Worm (Caenorhabditis elegans) whole organism, L2 larva: Measurements from ENCODE around the gene C26E6.1.

ENCODE experiments used
- ama-1 ChIP-seq: fragments of 150-350 bp; optimal IDR thresholded peaks from 2 replicates; lab custom pipeline; 2018; ENCODE audit warnings: inconsistent platforms
- lin-39 ChIP-seq: fragments of 150-350 bp; optimal IDR thresholded peaks from 2 replicates; lab custom pipeline; 2014; ENCODE audit warnings: missing biosample characterization, missing genetic modification reagents, missing genetic modification characterization
- unc-55 ChIP-seq: fragments of 150-350 bp; sonication (generic microtip); optimal IDR thresholded peaks from 3 replicates; lab custom pipeline; 2014; ENCODE audit warnings: missing biosample characterization, missing genetic modification reagents, missing genetic modification characterization
- unc-62 ChIP-seq: fragments of 150-350 bp; optimal IDR thresholded peaks from 2 replicates; lab custom pipeline; 2014; ENCODE audit warnings: missing biosample characterization, missing genetic modification reagents, missing genetic modification characterization
- ztf-4 ChIP-seq: fragments of 150-350 bp; optimal IDR thresholded peaks from 2 replicates; lab custom pipeline; 2014; ENCODE audit warnings: missing biosample characterization, missing genetic modification characterization

DNA sequence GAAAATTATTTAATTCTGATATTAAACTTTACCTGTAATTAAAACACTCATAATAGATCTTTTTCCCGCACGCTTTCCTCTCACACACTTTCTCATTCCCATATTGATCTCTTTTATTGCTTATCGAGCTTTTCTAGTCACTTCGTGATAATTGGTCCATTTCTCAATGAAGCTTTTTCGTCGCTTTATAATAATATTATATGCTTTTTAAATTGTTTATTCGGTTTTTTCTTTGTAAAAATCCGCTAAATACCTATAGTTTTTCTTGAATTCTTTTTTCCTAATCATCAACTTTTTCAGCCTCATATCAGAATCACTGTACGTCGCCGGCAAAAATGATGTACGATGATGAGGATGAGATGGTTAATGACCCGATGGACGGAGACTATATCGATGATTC is 17.4 kb upstream of the C26E6.1 start, which contains the start of gene rpb-2:
- TF ChIP-seq lin-39 (tag; lab: Kevin White, UChicago) (no peak), unc-55 (GFP tag; lab: Kevin White, UChicago) (no peak), ama-1 (lab: Kevin White, UChicago) (no peak), ztf-4 (tag; lab: Kevin White, UChicago) (no peak), unc-62 (no peak)
